Worm (Caenorhabditis elegans): ENCODE results near the gene Y49F6B.6.

Y49F6B.6 gene

ce11 chrII:3520988-3521850 lies 48.3 kb downstream of the Y49F6B.6 start, which contains the start of gene W09G10.9 (continued):
- TF ChIP-seq unc-130 (GFP tag; optimal IDR thresholded peaks at IDR 0.05) (peak; percentile 32), ctbp-1 (GFP tag; IDR thresholded peaks at IDR 0.05) (peak; percentile 75), T26A8.4 (GFP tag; IDR thresholded peaks at IDR 0.05) (peak; percentile 87), dmd-9 (GFP tag; IDR thresholded peaks at IDR 0.05) (peak; percentile 88), lim-7 (GFP tag; IDR thresholded peaks at IDR 0.05) (peak; percentile 86), Y48G9A.11 (GFP tag; IDR thresholded peaks at IDR 0.05) (peak; percentile 84), lin-13 (GFP tag; optimal IDR thresholded peaks at IDR 0.05) (peak; percentile 80), mep-1 (tag; optimal IDR thresholded peaks at IDR 0.05) (peak; percentile 71), dve-1 (tag; optimal IDR thresholded peaks at IDR 0.05; ENCODE audit: insufficient read depth) (peak; percentile 25), hlh-30 (tag; optimal IDR thresholded peaks at IDR 0.05; ENCODE audit: insufficient read depth) (peak; percentile 22), daf-8 (GFP tag; IDR thresholded peaks at IDR 0.05) (0 out of 2 replicates have a peak, but pooled peaks have one; percentile 47), zag-1 (tag; optimal IDR thresholded peaks at IDR 0.05) (no peak), ZK337.2 (GFP tag; IDR thresholded peaks at IDR 0.05) (peak; percentile 74; the same call in 1 of the 2 replicates), skn-1 (tag; optimal IDR thresholded peaks at IDR 0.05) (no peak), hif-1 (tag; optimal IDR thresholded peaks at IDR 0.05) (peak in 1 of 2 experiments; percentile 25), lin-29 (GFP tag; IDR thresholded peaks at IDR 0.05) (no peak; the same call in 1 of the 2 replicates), ceh-20 (GFP tag; IDR thresholded peaks at IDR 0.05) (0 out of 2 replicates have a peak, but pooled peaks have one; percentile 74), Y105C5A.15 (GFP tag; IDR thresholded peaks at IDR 0.05) (no peak), lsy-2 (tag; optimal IDR thresholded peaks at IDR 0.05) (peak; percentile 51 to 74), R02D3.7 (tag; optimal IDR thresholded peaks at IDR 0.05) (no peak), sdz-12 (GFP tag; optimal IDR thresholded peaks at IDR 0.05) (peak; percentile 14), nhr-111 (GFP tag; optimal IDR thresholded peaks at IDR 0.05) (peak; percentile 36), zfp-3 (GFP tag; conservative IDR thresholded peaks at IDR 0.05) (no peak), nhr-28 (tag; optimal IDR thresholded peaks at IDR 0.05) (peak; percentile 27), lin-1 (GFP tag; IDR thresholded peaks at IDR 0.05) (peak; percentile 44), tag-97 (GFP tag; IDR thresholded peaks at IDR 0.05) (0 out of 2 replicates have a peak, but pooled peaks have one; percentile 77), unc-62 (GFP tag; optimal IDR thresholded peaks at IDR 0.05 in 1 of 2) (peak in 1 of 2 experiments; percentile 66), unc-62 (tag; optimal IDR thresholded peaks at IDR 0.05) (no peak), egl-43 (GFP tag; IDR thresholded peaks at IDR 0.05) (peak; percentile 89), dpl-1 (GFP tag; optimal IDR thresholded peaks at IDR 0.05) (peak; percentile 28), ZK546.5 (tag; optimal IDR thresholded peaks at IDR 0.05) (no peak), jun-1 (tag; optimal IDR thresholded peaks at IDR 0.05) (peak; percentile 30), mdl-1 (tag; optimal IDR thresholded peaks at IDR 0.05) (peak in 1 of 2 experiments; percentile 28), mdt-29 (GFP tag; IDR thresholded peaks at IDR 0.05) (peak; percentile 69), mxl-3 (GFP tag; optimal IDR thresholded peaks at IDR 0.05) (peak; percentile 15), arid-1 (GFP tag; conservative IDR thresholded peaks at IDR 0.05) (peak; percentile 91)
